Fruit fly (Drosophila melanogaster): ENCODE results near the gene SdhD.

The SdhD gene

dm6 chr3R:23722680-23723372 is 37.6 kb downstream of the SdhD start, which contains the start of gene CG10365 (continued):
- TF ChIP-seq bab2 (GFP tag; optimal IDR thresholded peaks at IDR 0.05): peak; percentile 21
- no peak for TF ChIP-seq CG8359 (GFP tag; optimal IDR thresholded peaks at IDR 0.05; ENCODE audit: borderline replicate concordance)
- peak; percentile 75 for TF ChIP-seq CG1233 (GFP tag; optimal IDR thresholded peaks at IDR 0.05)
- peak; percentile 45 for TF ChIP-seq trem (tag; optimal IDR thresholded peaks at IDR 0.05)
- TF ChIP-seq insv (GFP tag; optimal IDR thresholded peaks at IDR 0.05): peak in 1 of 2 experiments; percentile 13
- TF ChIP-seq CG8290 (GFP tag; optimal IDR thresholded peaks at IDR 0.05): peak; percentile 26
- no peak for TF ChIP-seq CG8290 (tag; optimal IDR thresholded peaks at IDR 0.05)
- peak; percentile 76 for TF ChIP-seq odd (GFP tag; optimal IDR thresholded peaks at IDR 0.05)
- TF ChIP-seq CG7786 (GFP tag; optimal IDR thresholded peaks at IDR 0.05): no peak
- TF ChIP-seq Ravus (GFP tag; IDR thresholded peaks at IDR 0.05): peak; percentile 76
- peak; percentile 71 for TF ChIP-seq CG13775 (GFP tag; optimal IDR thresholded peaks at IDR 0.05)
- TF ChIP-seq aop (GFP tag; IDR thresholded peaks at IDR 0.05): no peak
- TF ChIP-seq CG33557 (GFP tag; optimal IDR thresholded peaks at IDR 0.05): no peak
- no peak for TF ChIP-seq CG31365 (tag; optimal IDR thresholded peaks at IDR 0.05)
- TF ChIP-seq Sox102F (GFP tag; optimal IDR thresholded peaks at IDR 0.05): peak; percentile 93
- TF ChIP-seq Fer2 (tag; optimal IDR thresholded peaks at IDR 0.05): peak; percentile 75
- TF ChIP-seq Taf1 (GFP tag; IDR thresholded peaks at IDR 0.05): no peak
- peak; percentile 67 for TF ChIP-seq H15 (GFP tag; IDR thresholded peaks at IDR 0.05)
- TF ChIP-seq Meics (GFP tag; optimal IDR thresholded peaks at IDR 0.05): peak; percentile 93
- TF ChIP-seq dan (GFP tag; IDR thresholded peaks at IDR 0.05): no peak
- peak; percentile 76 for TF ChIP-seq D19A (tag; optimal IDR thresholded peaks at IDR 0.05)
- no peak for TF ChIP-seq Mes4 (GFP tag; optimal IDR thresholded peaks at IDR 0.05)
- TF ChIP-seq sens (GFP tag): peak; percentile 57
- TF ChIP-seq lov (optimal IDR thresholded peaks at IDR 0.05): no peak
- no peak for TF ChIP-seq lov (GFP tag; IDR thresholded peaks at IDR 0.05)
- peak; percentile 88 for TF ChIP-seq Ada2b (GFP tag; IDR thresholded peaks at IDR 0.05)
- peak; percentile 72 for TF ChIP-seq CG17612 (GFP tag; IDR thresholded peaks at IDR 0.05)
- no peak for TF ChIP-seq MESR4 (GFP tag; optimal IDR thresholded peaks at IDR 0.05)
- peak; percentile 67 for TF ChIP-seq tin (GFP tag; optimal IDR thresholded peaks at IDR 0.05)
- no peak for TF ChIP-seq Ets65A (GFP tag)
- no peak for TF ChIP-seq CG31224 (GFP tag; IDR thresholded peaks at IDR 0.05)
- TF ChIP-seq Nf-YB (GFP tag; optimal IDR thresholded peaks at IDR 0.05): peak; percentile 77
- TF ChIP-seq ftz-f1 (GFP tag; optimal IDR thresholded peaks at IDR 0.05): no peak
- TF ChIP-seq CG6854 (GFP tag; optimal IDR thresholded peaks at IDR 0.05): peak; percentile 91
- TF ChIP-seq dmrt99B (tag; optimal IDR thresholded peaks at IDR 0.05): peak; percentile 95
- peak; percentile 78 for TF ChIP-seq Aef1 (GFP tag; IDR thresholded peaks at IDR 0.05)
- no peak for TF ChIP-seq sens-2 (GFP tag; IDR thresholded peaks at IDR 0.05)
- peak in 1 of 2 experiments; percentile 14 for TF ChIP-seq chif (GFP tag; optimal IDR thresholded peaks at IDR 0.05)
- TF ChIP-seq CG10543 (GFP tag; optimal IDR thresholded peaks at IDR 0.05): peak; percentile 69
- TF ChIP-seq CG15011 (GFP tag; optimal IDR thresholded peaks at IDR 0.05): peak; percentile 87
- TF ChIP-seq CG13287 (GFP tag; IDR thresholded peaks at IDR 0.05; ENCODE audit: partially characterized antibody): no peak
- no peak for TF ChIP-seq cg (GFP tag; optimal IDR thresholded peaks at IDR 0.05)
- no peak for TF ChIP-seq YL-1 (GFP tag; optimal IDR thresholded peaks at IDR 0.05)
- peak; percentile 36 for TF ChIP-seq sug (tag; optimal IDR thresholded peaks at IDR 0.05)
- no peak for TF ChIP-seq Dip2 (GFP tag; IDR thresholded peaks at IDR 0.05)
- peak; percentile 80 for TF ChIP-seq nerfin-1 (tag; optimal IDR thresholded peaks at IDR 0.05)
- TF ChIP-seq CG33213 (GFP tag; optimal IDR thresholded peaks at IDR 0.05): no peak
- TF ChIP-seq Oaz (GFP tag; IDR thresholded peaks at IDR 0.05): peak; percentile 67
- TF ChIP-seq CG1832 (GFP tag; optimal IDR thresholded peaks at IDR 0.05): no peak
- no peak for TF ChIP-seq pros (GFP tag; optimal IDR thresholded peaks at IDR 0.05)
- peak; percentile 86 for TF ChIP-seq CG3281 (GFP tag; optimal IDR thresholded peaks at IDR 0.05)

Measured in whole organism, embryonic.